Fruit fly (Drosophila melanogaster): ENCODE measurements around the gene CG5715.

Gene CG5715

DNA sequence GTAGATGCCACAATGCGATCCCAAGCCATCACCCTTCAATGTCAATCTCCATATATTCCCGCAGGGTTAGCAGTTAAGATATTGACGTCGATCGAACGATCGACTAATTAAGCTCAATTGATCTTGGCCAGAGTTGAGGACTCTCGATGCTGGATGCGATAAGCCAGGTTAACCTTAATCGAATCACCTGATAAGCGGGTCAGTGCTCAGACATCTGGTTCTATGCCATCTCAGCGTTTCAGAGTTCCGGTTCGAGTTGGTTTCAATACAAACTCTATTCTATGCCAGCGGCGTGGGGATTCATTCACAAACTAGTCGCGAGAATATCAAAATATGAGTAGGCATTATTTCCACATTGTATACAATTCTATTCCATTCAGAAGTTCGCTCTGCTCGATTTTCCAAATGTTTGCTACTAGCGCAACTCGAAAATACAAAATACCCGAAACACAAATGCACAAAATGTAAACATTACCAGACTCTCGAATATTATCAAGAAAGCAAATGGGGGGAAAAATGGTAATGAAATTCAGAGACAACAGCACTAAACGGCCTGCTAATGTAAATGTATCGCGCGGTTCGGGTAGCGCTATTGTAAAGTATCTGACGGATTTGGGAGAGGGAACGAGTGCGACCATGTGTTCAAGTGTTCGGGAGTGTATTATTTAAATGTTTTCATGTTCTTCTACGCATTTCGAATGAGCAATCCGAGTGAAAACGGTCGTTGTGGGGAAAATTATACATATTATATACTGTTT lies 11.5 kb downstream of the CG5715 start:
- TF ChIP-seq h (optimal IDR thresholded peaks at IDR 0.05) (no peak), insv (optimal IDR thresholded peaks at IDR 0.05) (no peak), Sin3A (optimal IDR thresholded peaks at IDR 0.05) (no peak), ttk (optimal IDR thresholded peaks at IDR 0.05) (no peak), psq (optimal IDR thresholded peaks at IDR 0.05) (no peak), Myc (optimal IDR thresholded peaks at IDR 0.05) (no peak)

DNA sequence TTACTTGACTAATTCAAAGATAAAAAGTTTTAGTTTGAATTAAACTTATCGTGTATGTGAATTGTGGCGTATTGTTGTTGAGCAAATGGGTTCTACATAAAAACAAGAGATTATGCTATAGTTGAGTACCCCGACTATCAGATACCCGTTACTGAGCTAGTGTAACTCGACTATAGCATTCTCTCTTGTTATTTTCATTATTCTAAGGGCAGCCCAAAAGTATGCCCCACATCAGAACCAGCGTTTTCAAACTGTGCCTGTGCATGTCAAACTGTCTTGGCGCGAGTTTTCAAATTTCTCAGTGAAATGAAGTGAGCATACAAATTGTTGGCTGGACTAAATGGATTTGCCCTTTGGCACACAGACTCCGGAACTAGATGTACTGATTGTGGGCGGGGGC lies 14.9 kb downstream of the CG5715 start, which contains the start of gene shps:
Gene shps (plus strand): TSS at position 282 of the 400 bp plus-strand sequence.
- TF ChIP-seq h (optimal IDR thresholded peaks at IDR 0.05) (no peak), Sin3A (optimal IDR thresholded peaks at IDR 0.05) (no peak), insv (optimal IDR thresholded peaks at IDR 0.05) (no peak), Myc (optimal IDR thresholded peaks at IDR 0.05) (no peak), psq (optimal IDR thresholded peaks at IDR 0.05) (no peak), ttk (optimal IDR thresholded peaks at IDR 0.05) (no peak)

DNA sequence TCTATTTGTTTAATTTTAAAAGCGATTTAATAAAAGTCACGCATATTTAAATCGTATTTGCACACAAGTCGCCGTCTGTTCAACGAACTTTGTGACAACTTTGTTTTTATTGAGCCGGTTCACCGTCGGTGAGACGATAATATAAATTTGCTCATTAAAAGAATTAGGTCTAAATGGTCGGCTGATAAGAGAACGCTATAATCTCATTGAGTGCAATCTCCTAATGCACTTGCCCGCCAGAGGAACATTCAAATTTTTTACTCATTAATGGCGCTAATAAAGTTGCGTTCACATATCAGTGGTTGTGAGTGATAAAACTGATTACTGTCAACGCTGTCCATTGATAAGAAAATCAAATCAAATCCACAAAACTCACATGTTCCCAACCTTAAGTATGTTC lies 15.5 kb downstream of the CG5715 start:
- TF ChIP-seq insv (optimal IDR thresholded peaks at IDR 0.05) (no peak), ttk (optimal IDR thresholded peaks at IDR 0.05) (no peak), Myc (optimal IDR thresholded peaks at IDR 0.05) (no peak), psq (optimal IDR thresholded peaks at IDR 0.05) (no peak), Sin3A (optimal IDR thresholded peaks at IDR 0.05) (no peak), h (optimal IDR thresholded peaks at IDR 0.05) (no peak)

DNA sequence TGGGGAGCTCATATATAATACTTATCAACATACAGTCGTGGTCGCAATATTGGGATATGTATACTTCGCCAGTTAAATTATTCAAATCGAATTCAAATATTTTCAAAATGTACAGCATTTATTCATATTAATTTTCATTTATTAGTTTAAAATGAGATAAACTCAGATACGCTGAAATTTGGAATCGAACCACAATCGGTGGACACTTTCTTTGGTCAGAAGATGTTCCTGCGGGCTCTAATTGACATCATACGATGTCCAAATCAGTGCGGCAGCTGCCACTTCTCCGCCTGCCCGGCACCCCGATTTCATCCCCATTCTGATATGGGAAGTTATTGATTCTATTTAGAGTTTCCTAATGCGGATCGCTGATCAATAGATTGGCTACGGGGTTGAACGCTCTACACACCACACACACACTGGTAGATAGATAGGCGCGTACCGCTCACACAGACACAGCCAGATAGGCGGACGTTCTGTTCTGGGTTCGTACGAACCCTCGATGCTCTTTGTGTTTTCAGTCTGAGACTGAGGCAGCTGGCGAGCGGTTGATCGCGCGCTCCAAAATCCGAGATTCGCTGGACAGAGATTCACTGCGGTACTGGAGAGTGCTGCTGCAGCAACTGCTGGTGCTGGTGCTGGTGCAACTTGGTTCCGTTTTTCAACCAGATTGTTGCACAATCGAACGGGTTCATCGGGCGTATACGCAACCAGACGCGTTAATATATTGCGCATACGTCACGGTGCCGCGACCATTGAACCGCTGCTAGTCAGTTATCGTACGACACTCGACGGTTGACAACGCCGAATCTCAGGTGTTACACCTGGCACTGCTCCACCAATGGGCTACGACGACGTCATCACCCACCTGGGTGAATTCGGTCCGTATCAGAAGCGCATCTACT lies 17.8 kb downstream of the CG5715 start, which contains the start of gene Orct:
Gene Orct (plus strand): TSS at position 157 of the 905 bp plus-strand sequence.
- TF ChIP-seq insv (optimal IDR thresholded peaks at IDR 0.05) (no peak), Sin3A (optimal IDR thresholded peaks at IDR 0.05) (no peak), ttk (optimal IDR thresholded peaks at IDR 0.05) (no peak), Myc (optimal IDR thresholded peaks at IDR 0.05) (no peak), h (optimal IDR thresholded peaks at IDR 0.05) (no peak), psq (optimal IDR thresholded peaks at IDR 0.05) (no peak)

DNA sequence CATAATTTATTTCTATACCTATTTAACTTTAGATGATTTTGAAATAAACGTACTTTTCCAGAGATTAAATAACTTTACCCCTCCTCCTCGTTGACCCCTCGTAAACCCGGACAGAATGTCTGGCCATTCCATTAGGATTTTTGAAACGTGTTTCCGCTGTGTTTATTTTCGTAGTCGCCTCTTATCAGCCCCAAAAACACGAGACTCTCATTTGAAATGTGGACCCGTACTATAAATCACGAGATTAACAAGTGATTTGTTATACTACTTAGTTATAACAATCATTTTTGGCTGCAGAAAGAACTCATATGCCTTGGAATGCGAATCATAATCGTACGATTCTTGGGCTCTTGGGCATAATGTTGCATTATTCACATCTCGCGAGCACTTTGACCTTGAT lies 18.7 kb downstream of the CG5715 start:
- TF ChIP-seq psq (optimal IDR thresholded peaks at IDR 0.05), result no peak
- no peak for TF ChIP-seq ttk (optimal IDR thresholded peaks at IDR 0.05)
- TF ChIP-seq h (optimal IDR thresholded peaks at IDR 0.05), result no peak
- TF ChIP-seq insv (optimal IDR thresholded peaks at IDR 0.05), result no peak
- TF ChIP-seq Sin3A (optimal IDR thresholded peaks at IDR 0.05), result no peak

DNA sequence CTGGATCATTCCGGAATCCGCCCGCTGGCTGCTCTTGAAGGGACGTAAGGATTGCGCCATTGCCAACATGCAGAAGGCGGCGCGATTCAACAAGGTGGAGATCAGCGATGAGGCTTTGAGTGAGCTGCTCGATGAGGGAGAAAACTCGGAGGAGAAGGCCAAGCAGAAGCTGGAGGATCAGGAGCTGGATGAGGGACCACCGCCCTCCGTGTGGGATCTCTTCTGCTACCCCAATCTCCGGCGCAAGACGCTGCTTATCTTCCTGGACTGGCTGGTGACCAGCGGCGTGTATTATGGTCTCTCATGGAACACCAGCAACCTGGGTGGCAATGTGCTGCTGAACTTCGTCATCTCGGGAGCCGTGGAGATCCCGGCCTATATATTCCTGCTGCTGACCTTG lies 20.0 kb downstream of the CG5715 start:
- TF ChIP-seq insv (optimal IDR thresholded peaks at IDR 0.05) (no peak), ttk (optimal IDR thresholded peaks at IDR 0.05) (peak; percentile 99)

DNA sequence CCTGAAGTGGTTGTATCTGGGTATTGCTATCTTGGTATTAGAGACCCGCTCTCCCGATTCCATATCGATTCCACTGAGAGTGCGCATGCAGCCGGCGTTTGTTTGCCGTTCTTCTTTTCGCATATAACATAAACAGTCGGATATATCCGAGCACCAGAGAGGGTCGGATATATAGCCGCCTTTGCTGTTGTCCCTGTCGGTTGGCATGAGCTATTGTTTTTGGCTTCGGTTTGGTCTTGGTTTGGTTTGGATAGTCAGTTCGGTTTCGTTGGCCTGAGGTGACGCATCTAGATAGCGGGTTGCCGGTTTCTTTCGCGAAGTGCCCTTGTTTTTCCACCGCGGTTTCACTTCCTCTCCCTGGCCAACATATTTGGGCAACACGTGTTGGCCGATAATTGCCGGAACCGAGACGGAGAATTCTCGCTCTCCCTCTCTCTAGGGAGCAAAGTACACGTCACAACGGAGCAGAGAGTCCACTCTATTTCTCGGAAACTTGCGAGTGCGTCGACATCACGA lies 21.4 kb downstream of the CG5715 start, which contains the start of gene Orct2:
Gene Orct2 (plus strand): TSS at position 255 of the 516 bp plus-strand sequence.
- TF ChIP-seq insv (optimal IDR thresholded peaks at IDR 0.05) (no peak), h (optimal IDR thresholded peaks at IDR 0.05) (no peak), psq (optimal IDR thresholded peaks at IDR 0.05) (no peak), ttk (optimal IDR thresholded peaks at IDR 0.05) (no peak), Myc (optimal IDR thresholded peaks at IDR 0.05) (no peak), Sin3A (optimal IDR thresholded peaks at IDR 0.05) (no peak)

DNA sequence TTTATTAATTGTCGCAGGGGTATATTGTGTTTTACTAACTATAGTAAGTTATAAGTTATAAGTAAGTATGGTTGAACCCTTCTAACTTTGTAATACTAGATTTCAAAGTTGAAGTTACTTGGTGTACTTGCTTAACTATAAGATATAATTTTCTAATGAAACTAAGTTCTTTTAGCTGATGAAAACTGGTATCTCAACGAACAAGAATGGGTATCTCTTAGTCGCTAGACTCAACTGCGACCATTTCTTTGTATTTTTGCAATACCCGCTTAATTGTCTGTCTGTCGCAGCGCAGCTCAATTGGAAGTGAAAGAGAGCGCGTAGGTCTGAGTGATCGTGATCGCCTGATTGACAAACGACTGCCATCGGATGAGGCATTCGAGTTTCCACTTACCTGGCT lies 22.0 kb downstream of the CG5715 start:
- TF ChIP-seq Sin3A (optimal IDR thresholded peaks at IDR 0.05) (no peak), psq (optimal IDR thresholded peaks at IDR 0.05) (no peak), Myc (optimal IDR thresholded peaks at IDR 0.05) (no peak), ttk (optimal IDR thresholded peaks at IDR 0.05) (no peak), insv (optimal IDR thresholded peaks at IDR 0.05) (no peak), h (optimal IDR thresholded peaks at IDR 0.05) (no peak)

DNA sequence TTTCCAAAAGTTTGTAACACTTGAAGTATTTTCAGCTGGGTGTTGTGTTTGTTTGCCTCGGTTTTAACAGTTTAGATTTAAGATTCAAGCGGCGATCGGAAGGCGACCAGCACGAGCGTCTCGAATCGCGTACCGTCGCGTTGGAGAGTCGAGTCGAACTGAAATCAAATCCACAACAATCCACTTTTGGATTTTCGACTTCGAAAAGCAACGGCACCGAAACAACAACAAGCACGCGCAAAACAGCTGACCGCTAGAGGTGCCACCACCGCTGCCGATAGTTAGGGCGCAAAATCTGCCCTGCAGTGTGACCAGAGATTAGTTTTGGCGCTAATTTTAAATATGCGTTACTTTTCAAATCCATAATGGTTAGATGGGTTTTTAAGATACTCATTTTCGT lies 23.1 kb downstream of the CG5715 start, which contains the start of gene jar:
Gene jar (minus strand): TSS at position 163 of the 400 bp plus-strand sequence.
- TF ChIP-seq Sin3A (optimal IDR thresholded peaks at IDR 0.05) (no peak), ttk (optimal IDR thresholded peaks at IDR 0.05) (no peak), insv (optimal IDR thresholded peaks at IDR 0.05) (no peak), h (optimal IDR thresholded peaks at IDR 0.05) (no peak), Myc (optimal IDR thresholded peaks at IDR 0.05) (no peak), psq (optimal IDR thresholded peaks at IDR 0.05) (no peak)

DNA sequence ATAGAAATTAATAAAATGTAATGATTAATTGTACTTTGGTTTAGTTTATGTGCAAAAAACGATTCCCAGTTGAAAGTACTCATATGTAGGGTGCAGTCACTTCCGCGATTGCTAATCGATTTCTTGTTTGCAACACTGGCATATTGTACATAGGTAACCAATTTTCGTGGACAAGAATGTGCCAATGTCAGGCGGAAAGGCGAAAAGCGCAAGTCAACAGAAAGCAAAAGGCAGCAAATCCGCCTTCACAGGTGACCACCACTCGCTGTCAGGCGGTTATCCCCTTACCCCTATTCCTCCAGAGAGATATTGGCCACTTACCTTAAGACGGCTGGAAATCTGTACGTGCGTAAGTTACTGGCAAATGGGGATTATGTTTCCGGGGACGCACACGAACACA lies 23.6 kb downstream of the CG5715 start:
- TF ChIP-seq Sin3A (optimal IDR thresholded peaks at IDR 0.05) (no peak), insv (optimal IDR thresholded peaks at IDR 0.05) (no peak), Myc (optimal IDR thresholded peaks at IDR 0.05) (no peak), psq (optimal IDR thresholded peaks at IDR 0.05) (no peak), ttk (optimal IDR thresholded peaks at IDR 0.05) (no peak), h (optimal IDR thresholded peaks at IDR 0.05) (no peak)

DNA sequence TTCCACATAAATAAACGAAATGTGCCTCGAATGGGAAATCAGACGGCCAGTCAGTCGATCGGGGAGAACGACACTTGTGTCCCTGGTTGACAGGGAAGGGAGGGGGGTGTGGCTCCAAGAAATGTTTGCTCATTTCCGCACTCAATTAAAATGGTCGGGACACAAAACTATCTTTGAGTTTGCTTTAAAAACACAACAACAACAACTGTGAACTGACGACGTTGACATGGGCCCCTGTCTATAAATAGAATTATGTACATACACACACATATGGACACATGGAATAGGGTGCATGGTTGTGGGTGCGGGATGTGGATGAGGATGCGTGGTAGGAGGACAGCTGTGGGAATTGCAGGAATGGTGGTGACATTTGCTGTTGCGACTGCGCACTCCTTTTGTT lies 24.2 kb downstream of the CG5715 start:
- TF ChIP-seq h (optimal IDR thresholded peaks at IDR 0.05), result no peak
- TF ChIP-seq Myc (optimal IDR thresholded peaks at IDR 0.05), result no peak
- TF ChIP-seq psq (optimal IDR thresholded peaks at IDR 0.05), result no peak
- TF ChIP-seq Sin3A (optimal IDR thresholded peaks at IDR 0.05), result no peak
- TF ChIP-seq ttk (optimal IDR thresholded peaks at IDR 0.05), result no peak
- TF ChIP-seq insv (optimal IDR thresholded peaks at IDR 0.05), result no peak

DNA sequence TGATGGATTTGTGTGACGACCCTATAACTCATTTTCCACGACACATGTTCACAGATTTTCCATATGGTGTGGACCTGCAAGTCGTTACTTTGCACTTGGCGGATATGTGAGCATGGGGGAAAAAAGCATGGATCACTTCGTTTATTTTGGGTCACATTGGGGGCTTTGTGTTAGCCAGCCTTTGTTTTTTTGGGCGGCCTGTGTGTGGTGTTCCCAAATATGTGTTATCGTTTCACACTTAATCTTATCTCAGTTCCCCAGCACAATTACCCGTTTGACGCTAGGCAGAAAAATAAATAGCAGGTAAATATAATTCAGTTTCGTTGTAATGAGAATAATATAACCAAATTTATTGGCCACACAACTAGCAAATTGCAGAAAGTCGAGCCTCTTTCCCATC lies 25.9 kb downstream of the CG5715 start:
- TF ChIP-seq h (optimal IDR thresholded peaks at IDR 0.05) (no peak), psq (optimal IDR thresholded peaks at IDR 0.05) (no peak), insv (optimal IDR thresholded peaks at IDR 0.05) (no peak), Myc (optimal IDR thresholded peaks at IDR 0.05) (no peak), Sin3A (optimal IDR thresholded peaks at IDR 0.05) (no peak), ttk (optimal IDR thresholded peaks at IDR 0.05) (no peak)
